Worm (Caenorhabditis elegans): Measurements from ENCODE around the gene mom-2.

- no peak for TF ChIP-seq lin-26 (GFP tag; IDR thresholded peaks at IDR 0.05)
- no peak for TF ChIP-seq unc-62 (GFP tag; optimal IDR thresholded peaks at IDR 0.05)
- TF ChIP-seq madf-8 (GFP tag; conservative IDR thresholded peaks at IDR 0.05) = no peak
- no peak for TF ChIP-seq egl-18 (GFP tag; IDR thresholded peaks at IDR 0.05)
- no peak for TF ChIP-seq pbrm-1 (GFP tag; IDR thresholded peaks at IDR 0.05)
- no peak for TF ChIP-seq cebp-1 (GFP tag; IDR thresholded peaks at IDR 0.05)
- TF ChIP-seq cebp-1 (tag; optimal IDR thresholded peaks at IDR 0.05) = no peak
- TF ChIP-seq aptf-3 (GFP tag; IDR thresholded peaks at IDR 0.05) = no peak
- TF ChIP-seq tlf-1 (GFP tag; optimal IDR thresholded peaks at IDR 0.05) = no peak
- no peak for TF ChIP-seq ceh-40 (GFP tag; IDR thresholded peaks at IDR 0.05)
- no peak for TF ChIP-seq F49E8.2 (tag; optimal IDR thresholded peaks at IDR 0.05; ENCODE audit: insufficient read depth)
These were observed 2.0 kb downstream of the mom-2 start for ce11 chrV:8357756-8358155.

Measured in whole organism, young adult.